Worm (Caenorhabditis elegans) whole organism, L3 larva: ENCODE results near the gene nhr-208.

ENCODE experiments used
- R02D3.7 ChIP-seq: fragments of 150-350 bp; optimal IDR thresholded peaks from 2 replicates; lab custom pipeline; 2014; ENCODE audit warnings: missing biosample characterization, missing genetic modification characterization
- ZK546.5 ChIP-seq: sonication (generic microtip); optimal IDR thresholded peaks from 2 replicates; lab custom pipeline; 2017; ENCODE audit warnings: missing biosample characterization, missing genetic modification characterization
- aly-2 ChIP-seq: fragments of 150-350 bp; optimal IDR thresholded peaks from 2 replicates; lab custom pipeline; 2014; ENCODE audit warnings: missing biosample characterization, missing genetic modification characterization
- ama-1 ChIP-seq: fragments of 150-350 bp; optimal IDR thresholded peaks from 2 replicates; lab custom pipeline; 2018
- ceh-16 ChIP-seq: sonication (generic microtip); optimal IDR thresholded peaks from 2 replicates; lab custom pipeline; 2017; ENCODE audit warnings: missing biosample characterization, missing genetic modification characterization
- ceh-28 ChIP-seq: fragments of 150-350 bp; optimal IDR thresholded peaks from 2 replicates; lab custom pipeline; 2014; ENCODE audit warnings: missing biosample characterization, missing genetic modification reagents, missing genetic modification characterization
- ceh-82 ChIP-seq: fragments of 150-350 bp; optimal IDR thresholded peaks from 2 replicates; lab custom pipeline; 2014; ENCODE audit warnings: missing biosample characterization, missing genetic modification characterization
- ceh-9 ChIP-seq: sonication (generic microtip); optimal IDR thresholded peaks from 2 replicates; lab custom pipeline; 2018; ENCODE audit warnings: missing biosample characterization, missing genetic modification characterization
- daf-12 ChIP-seq: fragments of 150-350 bp; optimal IDR thresholded peaks from 2 replicates; lab custom pipeline; 2014; ENCODE audit warnings: missing biosample characterization, missing genetic modification reagents, missing genetic modification characterization
- egl-5 ChIP-seq: fragments of 150-350 bp; optimal IDR thresholded peaks from 2 replicates; lab custom pipeline; 2017; ENCODE audit warnings: missing biosample characterization, missing genetic modification reagents, missing genetic modification characterization, inconsistent platforms
- elt-1 ChIP-seq: fragments of 150-350 bp; optimal IDR thresholded peaks from 2 replicates; lab custom pipeline; 2014; ENCODE audit warnings: missing biosample characterization, missing genetic modification characterization
- elt-2 ChIP-seq: sonication (generic microtip); optimal IDR thresholded peaks from 2 replicates; lab custom pipeline; 2016; ENCODE audit warnings: missing genetic modification reagents, mild to moderate bottlenecking, missing genetic modification characterization, missing compliant biosample characterization
- elt-3 ChIP-seq, 3 experiments: fragments of 150-350 bp in 1 of 3; sonication (generic microtip) in 2 of 3; optimal IDR thresholded peaks; 2 replicates in 2 of 3; 4 replicates in 1 of 3; lab custom pipeline; 2014 to 2017; ENCODE audit warnings: missing biosample characterization in 3 of 3, missing genetic modification characterization in 3 of 3
- eor-1 ChIP-seq, 2 experiments: fragments of 150-350 bp; optimal IDR thresholded peaks; 2 replicates each; lab custom pipeline; 2014 to 2018; ENCODE audit warnings: missing biosample characterization in 2 of 2, missing genetic modification characterization in 2 of 2
- fkh-2 ChIP-seq: fragments of 150-350 bp; optimal IDR thresholded peaks from 2 replicates; lab custom pipeline; 2014; ENCODE audit warnings: missing biosample characterization, missing genetic modification reagents, missing genetic modification characterization
- fos-1 ChIP-seq: fragments of 150-350 bp; optimal IDR thresholded peaks from 2 replicates; lab custom pipeline; 2014; ENCODE audit warnings: missing biosample characterization, missing genetic modification characterization
- hmg-11 ChIP-seq: sonication (generic microtip); optimal IDR thresholded peaks from 2 replicates; lab custom pipeline; 2016; ENCODE audit warnings: missing genetic modification characterization, missing compliant biosample characterization
- jun-1 ChIP-seq: fragments of 150-350 bp; optimal IDR thresholded peaks from 2 replicates; lab custom pipeline; 2014; ENCODE audit warnings: missing biosample characterization, missing genetic modification reagents, missing genetic modification characterization
- lin-15B ChIP-seq: fragments of 150-350 bp; optimal IDR thresholded peaks from 2 replicates; lab custom pipeline; 2014; ENCODE audit warnings: missing biosample characterization, missing genetic modification characterization
- lin-39 ChIP-seq: fragments of 150-350 bp; optimal IDR thresholded peaks from 2 replicates; lab custom pipeline; 2018; ENCODE audit warnings: missing biosample characterization, missing genetic modification reagents, missing genetic modification characterization
- mml-1 ChIP-seq: fragments of 150-350 bp; sonication (generic microtip); optimal IDR thresholded peaks from 3 replicates; lab custom pipeline; 2014; ENCODE audit warnings: missing biosample characterization, missing genetic modification characterization
- nfya-1 ChIP-seq: sonication (generic microtip); optimal IDR thresholded peaks from 2 replicates; lab custom pipeline; 2017; ENCODE audit warnings: missing genetic modification characterization, mild to moderate bottlenecking, missing compliant biosample characterization, antibody characterized with exemption, moderate library complexity; ENCODE audit not compliant: insufficient read depth
- nhr-11 ChIP-seq: fragments of 150-350 bp; optimal IDR thresholded peaks from 2 replicates; lab custom pipeline; 2014; ENCODE audit warnings: missing biosample characterization, missing genetic modification characterization
- nhr-12 ChIP-seq: fragments of 150-350 bp; optimal IDR thresholded peaks from 2 replicates; lab custom pipeline; 2014; ENCODE audit warnings: missing biosample characterization, missing genetic modification characterization
- nhr-25 ChIP-seq: sonication (generic microtip); optimal IDR thresholded peaks from 2 replicates; lab custom pipeline; 2017; ENCODE audit warnings: missing biosample characterization, missing genetic modification characterization
- nhr-28 ChIP-seq: fragments of 150-350 bp; optimal IDR thresholded peaks from 2 replicates; lab custom pipeline; 2014; ENCODE audit warnings: missing biosample characterization, missing genetic modification characterization
- nhr-43 ChIP-seq: sonication (generic microtip); optimal IDR thresholded peaks from 2 replicates; lab custom pipeline; 2016; ENCODE audit warnings: mild to moderate bottlenecking, missing genetic modification characterization, missing compliant biosample characterization; ENCODE audit not compliant: poor library complexity, severe bottlenecking
- nhr-67 ChIP-seq: fragments of 150-350 bp; optimal IDR thresholded peaks from 2 replicates; lab custom pipeline; 2014; ENCODE audit warnings: missing biosample characterization, missing genetic modification characterization
- nhr-76 ChIP-seq: fragments of 150-350 bp; sonication (generic microtip); optimal IDR thresholded peaks from 5 replicates; lab custom pipeline; 2014; ENCODE audit warnings: missing biosample characterization, missing genetic modification characterization
- nhr-77 ChIP-seq: fragments of 150-350 bp; optimal IDR thresholded peaks from 2 replicates; lab custom pipeline; 2014; ENCODE audit warnings: missing biosample characterization, missing genetic modification characterization
- pha-4 ChIP-seq: fragments of 150-350 bp; optimal IDR thresholded peaks from 2 replicates; lab custom pipeline; 2014; ENCODE audit warnings: missing biosample characterization, missing genetic modification reagents, missing genetic modification characterization
- sea-2 ChIP-seq: fragments of 150-350 bp; sonication (generic microtip); optimal IDR thresholded peaks from 4 replicates; lab custom pipeline; 2014; ENCODE audit warnings: missing biosample characterization, missing genetic modification reagents, missing genetic modification characterization
- snpc-4 ChIP-seq: fragments of 150-350 bp; optimal IDR thresholded peaks from 2 replicates; lab custom pipeline; 2014; ENCODE audit warnings: missing biosample characterization, missing genetic modification characterization
- tbx-2 ChIP-seq: sonication (generic microtip); optimal IDR thresholded peaks from 2 replicates; lab custom pipeline; 2016; ENCODE audit warnings: mild to moderate bottlenecking, missing genetic modification characterization, missing compliant biosample characterization
- unc-62 ChIP-seq: fragments of 150-350 bp; sonication (generic microtip); optimal IDR thresholded peaks from 4 replicates; lab custom pipeline; 2014; ENCODE audit warnings: missing biosample characterization, missing genetic modification reagents, missing genetic modification characterization
- zag-1 ChIP-seq: fragments of 150-350 bp; optimal IDR thresholded peaks from 2 replicates; lab custom pipeline; 2014; ENCODE audit warnings: missing biosample characterization, missing genetic modification characterization
- ztf-4 ChIP-seq: fragments of 150-350 bp; optimal IDR thresholded peaks from 2 replicates; lab custom pipeline; 2014; ENCODE audit warnings: missing biosample characterization, missing genetic modification characterization

nhr-208 gene

ce11 chrV:12053598-12053997, 40.5 kb upstream of the nhr-208 start, which contains the start of gene F10C2.7:
F10C2.7 (plus strand) TSS chrV:12053898.
- TF ChIP-seq unc-62 (GFP tag; lab: Kevin White, UChicago) (no peak), egl-5 (no peak), elt-2 (tag; lab: Kevin White, UChicago) (no peak), sea-2 (GFP tag; lab: Kevin White, UChicago) (no peak), nhr-28 (tag; lab: Kevin White, UChicago) (no peak), nhr-11 (tag; lab: Kevin White, UChicago) (no peak), ZK546.5 (tag; lab: Kevin White, UChicago) (no peak), nhr-12 (tag; lab: Kevin White, UChicago) (no peak), nhr-25 (no peak), ama-1 (no peak), lin-15B (tag; lab: Kevin White, UChicago) (no peak), fkh-2 (tag; lab: Kevin White, UChicago) (no peak), nhr-43 (tag; lab: Kevin White, UChicago) (no peak), eor-1 (tag; optimal IDR thresholded peaks at IDR 0.05; lab: Kevin White, UChicago) (no peak), elt-3 (tag; optimal IDR thresholded peaks at IDR 0.05; lab: Kevin White, UChicago) (no peak), pha-4 (tag; lab: Kevin White, UChicago) (no peak)

DNA sequence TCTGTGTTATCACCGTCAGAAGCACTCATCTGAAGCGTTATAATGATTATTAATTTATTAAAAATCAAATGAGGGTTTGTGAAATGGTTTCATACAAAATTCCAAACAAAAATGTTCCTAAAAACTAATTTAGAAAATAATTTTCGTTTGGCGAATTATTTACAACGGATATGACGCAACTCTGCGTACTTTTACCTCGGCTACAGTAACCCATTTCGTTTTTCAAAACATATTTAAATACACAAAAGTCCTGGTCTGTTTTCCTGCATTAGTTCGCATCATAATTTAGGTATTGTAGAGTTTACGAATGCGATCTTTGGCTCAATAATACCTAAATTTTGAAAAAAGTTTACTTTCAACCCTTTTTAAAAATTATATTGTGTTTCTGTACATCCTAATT, 34.4 kb upstream of the nhr-208 start, which contains the start of gene R07B7.2:
R07B7.2 (minus strand) TSS at position 35 of the 400 bp plus-strand sequence.
- TF ChIP-seq unc-62 (GFP tag; lab: Kevin White, UChicago) = no peak
- no peak for TF ChIP-seq nhr-25
- TF ChIP-seq nhr-76 (tag; lab: Kevin White, UChicago) = no peak
- TF ChIP-seq mml-1 (tag; lab: Kevin White, UChicago) = no peak
- no peak for TF ChIP-seq nfya-1 (tag; lab: Kevin White, UChicago)
- TF ChIP-seq fkh-2 (tag; lab: Kevin White, UChicago) = no peak
- no peak for TF ChIP-seq ceh-82
- TF ChIP-seq elt-3 (tag; optimal IDR thresholded peaks at IDR 0.05; lab: Kevin White, UChicago) = no peak
- TF ChIP-seq hmg-11 (tag; lab: Kevin White, UChicago) = no peak
- no peak for TF ChIP-seq pha-4 (tag; lab: Kevin White, UChicago)
- no peak for TF ChIP-seq zag-1 (tag; lab: Kevin White, UChicago)
- no peak for TF ChIP-seq tbx-2 (tag; lab: Kevin White, UChicago)
- TF ChIP-seq fos-1 (tag; lab: Kevin White, UChicago) = no peak
- no peak for TF ChIP-seq daf-12
- no peak for TF ChIP-seq nhr-67 (tag; lab: Kevin White, UChicago)
- no peak for TF ChIP-seq nhr-77 (tag; lab: Kevin White, UChicago)
- no peak for TF ChIP-seq ceh-9 (tag; lab: Kevin White, UChicago)
- no peak for TF ChIP-seq egl-5
- TF ChIP-seq jun-1 = no peak
- TF ChIP-seq ZK546.5 (tag; lab: Kevin White, UChicago) = no peak

ce11 chrV:12063036-12063435, 31.1 kb upstream of the nhr-208 start, which contains the start of gene clh-6:
clh-6 (minus strand) TSS chrV:12063368.
- no peak for TF ChIP-seq ztf-4 (tag; lab: Kevin White, UChicago)
- TF ChIP-seq aly-2 (tag; lab: Kevin White, UChicago) = no peak
- TF ChIP-seq nhr-25 = peak; percentile 4
- TF ChIP-seq ama-1 = peak; percentile 85
- peak; percentile 9 for TF ChIP-seq elt-2 (tag; lab: Kevin White, UChicago)
- peak; percentile 10 for TF ChIP-seq pha-4 (tag; lab: Kevin White, UChicago)

DNA sequence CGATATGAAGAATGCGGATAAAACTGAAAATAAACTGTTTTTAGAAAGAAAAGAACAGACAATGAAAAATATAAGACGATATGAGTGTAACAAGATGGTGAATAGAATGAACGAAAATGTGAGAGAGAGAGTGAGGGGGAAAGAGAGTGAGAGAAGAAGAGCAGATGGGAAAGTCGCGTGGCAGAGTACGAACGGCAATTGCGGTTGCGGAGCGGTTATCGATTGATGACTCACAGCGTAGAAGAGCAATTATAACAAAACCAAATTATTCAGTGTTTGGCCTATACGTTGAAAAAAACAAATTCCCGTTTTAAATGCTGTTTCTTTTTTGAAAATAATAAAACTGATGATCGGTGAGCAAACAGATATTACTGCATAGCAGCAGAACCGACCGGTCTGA, 28.7 kb upstream of the nhr-208 start, which contains the start of gene pqn-53:
pqn-53 (minus strand) TSS at position 23 of the 400 bp plus-strand sequence.
- TF ChIP-seq elt-3 (tag; optimal IDR thresholded peaks at IDR 0.05; lab: Kevin White, UChicago) = no peak
- TF ChIP-seq ceh-28 (tag; lab: Kevin White, UChicago) = peak; percentile 63
- TF ChIP-seq sea-2 (GFP tag; lab: Kevin White, UChicago) = no peak
- peak; percentile 22 for TF ChIP-seq pha-4 (tag; lab: Kevin White, UChicago)
- TF ChIP-seq elt-1 (tag; lab: Kevin White, UChicago) = no peak
- peak; percentile 31 for TF ChIP-seq lin-39 (tag; lab: Kevin White, UChicago)
- TF ChIP-seq ama-1 = peak; percentile 28
- no peak for TF ChIP-seq ceh-16
- TF ChIP-seq aly-2 (tag; lab: Kevin White, UChicago) = no peak
- TF ChIP-seq nhr-77 (tag; lab: Kevin White, UChicago) = no peak
- peak; percentile 46 for TF ChIP-seq nfya-1 (tag; lab: Kevin White, UChicago)
- TF ChIP-seq ZK546.5 (tag; lab: Kevin White, UChicago) = no peak
- no peak for TF ChIP-seq hmg-11 (tag; lab: Kevin White, UChicago)
- no peak for TF ChIP-seq R02D3.7 (tag; lab: Kevin White, UChicago)
- peak; percentile 29 for TF ChIP-seq nhr-25
- TF ChIP-seq snpc-4 (tag; lab: Kevin White, UChicago) = peak; percentile 37
- no peak for TF ChIP-seq eor-1 (tag; optimal IDR thresholded peaks at IDR 0.05; lab: Kevin White, UChicago)
- peak; percentile 7 for TF ChIP-seq elt-2 (tag; lab: Kevin White, UChicago)
